Worm (Caenorhabditis elegans) whole organism, midembryonic: Measurements from ENCODE around the gene hda-10.
A peak's percentile ranks its signal among the peaks of the same experiment; 100 is the strongest.

Experiments
- T22C8.4 ChIP-seq: fragments of 200-800 bp; sonication (Bioruptor generic); IDR thresholded peaks from 2 replicates; pipeline ENCODE4 v1.3.6; 2022; ENCODE audit warnings: missing genetic modification characterization, missing compliant biosample characterization
- cog-1 ChIP-seq: sonication (generic microtip); optimal IDR thresholded peaks from 2 replicates; lab custom pipeline; 2016; ENCODE audit warnings: missing genetic modification characterization, missing compliant biosample characterization
- flt-1 ChIP-seq: fragments of 200-800 bp; sonication (Bioruptor generic); IDR thresholded peaks from 2 replicates; pipeline ENCODE4 v1.3.6; 2022; ENCODE audit warnings: missing genetic modification characterization, missing compliant biosample characterization
- klf-2 ChIP-seq: fragments of 200-800 bp; sonication (Bioruptor generic); conservative IDR thresholded peaks from 2 replicates; pipeline ENCODE4 v1.3.6; 2022; ENCODE audit warnings: missing genetic modification reagents, missing genetic modification characterization, missing compliant biosample characterization
- med-1 ChIP-seq: sonication (generic microtip); optimal IDR thresholded peaks from 2 replicates; lab custom pipeline; 2017; ENCODE audit warnings: missing genetic modification characterization, mild to moderate bottlenecking, missing compliant biosample characterization, antibody characterized with exemption, missing genetic modification reagents; ENCODE audit not compliant: insufficient read depth
- ref-1 ChIP-seq: fragments of 200-800 bp; sonication (Bioruptor generic); conservative IDR thresholded peaks from 2 replicates; pipeline ENCODE4 v1.3.6; 2022; ENCODE audit warnings: missing genetic modification reagents, missing genetic modification characterization, missing compliant biosample characterization
- tab-1 ChIP-seq: fragments of 200-800 bp; sonication (Bioruptor generic); IDR thresholded peaks from 2 replicates; pipeline ENCODE4 v1.3.6; 2022; ENCODE audit warnings: missing genetic modification characterization, missing compliant biosample characterization
- ztf-23 ChIP-seq: fragments of 200-800 bp; sonication (Bioruptor generic); IDR thresholded peaks from 2 replicates; pipeline ENCODE4 v1.3.6; 2022; ENCODE audit warnings: missing genetic modification reagents, missing genetic modification characterization, missing compliant biosample characterization
- ztf-29 ChIP-seq: fragments of 200-800 bp; sonication (Bioruptor generic); IDR thresholded peaks from 2 replicates; pipeline ENCODE4 v1.3.6; 2022; ENCODE audit warnings: missing genetic modification reagents, missing genetic modification characterization, missing compliant biosample characterization

hda-10 gene

ce11 chrII:13919100-13919499 lies 36.6 kb downstream of the hda-10 start:
- TF ChIP-seq ztf-23 (GFP tag; lab: Robert Waterston, UW) (0 out of 2 replicates have a peak, but pooled peaks have one; percentile 6), cog-1 (tag; lab: Kevin White, UChicago) (no peak)

ce11 chrII:13924909-13925308 lies 42.4 kb downstream of the hda-10 start, which contains the start of gene mltn-5:
Gene mltn-5 (plus strand): TSS chrII:13925209.
- TF ChIP-seq tab-1 (GFP tag; lab: Robert Waterston, UW) (no peak), ztf-23 (GFP tag; lab: Robert Waterston, UW) (no peak), T22C8.4 (no peak), med-1 (GFP tag; lab: Kevin White, UChicago) (no peak), ztf-29 (GFP tag; lab: Robert Waterston, UW) (no peak), cog-1 (tag; lab: Kevin White, UChicago) (no peak), flt-1 (GFP tag; lab: Robert Waterston, UW) (no peak), klf-2 (no peak), ref-1 (GFP tag; lab: Robert Waterston, UW) (no peak)

ce11 chrII:13931944-13932343 lies 49.4 kb downstream of the hda-10 start, which contains the start of gene hot-3:
Gene hot-3 (minus strand): TSS chrII:13932044.
- no peak for TF ChIP-seq T22C8.4
- TF ChIP-seq klf-2, result no peak
- TF ChIP-seq ref-1 (GFP tag; lab: Robert Waterston, UW), result no peak
- TF ChIP-seq med-1 (GFP tag; lab: Kevin White, UChicago), result no peak
- TF ChIP-seq tab-1 (GFP tag; lab: Robert Waterston, UW), result no peak
- no peak for TF ChIP-seq flt-1 (GFP tag; lab: Robert Waterston, UW)
- no peak for TF ChIP-seq ztf-29 (GFP tag; lab: Robert Waterston, UW)
- TF ChIP-seq ztf-23 (GFP tag; lab: Robert Waterston, UW), result no peak
- no peak for TF ChIP-seq cog-1 (tag; lab: Kevin White, UChicago)

- TF ChIP-seq ztf-29 (GFP tag; lab: Robert Waterston, UW), result no peak
- no peak for TF ChIP-seq flt-1 (GFP tag; lab: Robert Waterston, UW)
These were observed 51.0 kb downstream of the hda-10 start for ce11 chrII:13933534-13933933.

ce11 chrII:13935907-13936306 lies 53.4 kb downstream of the hda-10 start:
- TF ChIP-seq cog-1 (tag; lab: Kevin White, UChicago) (no peak), ztf-29 (GFP tag; lab: Robert Waterston, UW) (no peak), T22C8.4 (no peak), ztf-23 (GFP tag; lab: Robert Waterston, UW) (no peak), ref-1 (GFP tag; lab: Robert Waterston, UW) (no peak), tab-1 (GFP tag; lab: Robert Waterston, UW) (no peak), flt-1 (GFP tag; lab: Robert Waterston, UW) (no peak), med-1 (GFP tag; lab: Kevin White, UChicago) (no peak), klf-2 (no peak)
